Worm (Caenorhabditis elegans) whole organism, mixed stage, embryonic: ENCODE data around the gene clh-1.

Experiments
- nhr-237 ChIP-seq: fragments of 150-350 bp; optimal IDR thresholded peaks from 2 replicates; lab custom pipeline; 2014; ENCODE audit warnings: missing biosample characterization, missing genetic modification characterization
- ztf-11 ChIP-seq: fragments of 150-350 bp; optimal IDR thresholded peaks from 2 replicates; lab custom pipeline; 2014; ENCODE audit warnings: missing biosample characterization, missing genetic modification characterization

DNA sequence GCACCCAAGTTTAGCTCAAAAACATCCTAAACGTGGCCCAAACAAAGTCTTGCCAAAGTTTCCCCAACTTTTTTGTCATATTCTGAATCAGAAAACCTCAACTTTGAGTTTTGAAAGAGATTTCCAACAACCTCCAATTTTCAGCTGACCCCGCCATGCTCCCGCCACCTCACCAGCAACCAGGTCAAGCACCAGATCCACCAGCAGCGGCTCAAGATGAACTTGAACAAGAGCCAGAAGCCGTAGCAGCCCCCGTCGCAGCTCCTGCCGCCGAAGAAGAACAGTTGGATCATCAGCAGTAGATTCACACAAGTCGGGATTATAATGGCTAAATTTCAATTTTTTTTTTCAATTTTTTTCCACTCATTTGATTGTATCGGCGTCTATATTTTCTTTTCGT is 45.0 kb downstream of the clh-1 start:
- TF ChIP-seq ztf-11 (tag; lab: Kevin White, UChicago) (no peak), nhr-237 (tag; lab: Kevin White, UChicago) (no peak)
